Fruit fly (Drosophila melanogaster): ENCODE results near the gene CG11755.

Gene CG11755

DNA sequence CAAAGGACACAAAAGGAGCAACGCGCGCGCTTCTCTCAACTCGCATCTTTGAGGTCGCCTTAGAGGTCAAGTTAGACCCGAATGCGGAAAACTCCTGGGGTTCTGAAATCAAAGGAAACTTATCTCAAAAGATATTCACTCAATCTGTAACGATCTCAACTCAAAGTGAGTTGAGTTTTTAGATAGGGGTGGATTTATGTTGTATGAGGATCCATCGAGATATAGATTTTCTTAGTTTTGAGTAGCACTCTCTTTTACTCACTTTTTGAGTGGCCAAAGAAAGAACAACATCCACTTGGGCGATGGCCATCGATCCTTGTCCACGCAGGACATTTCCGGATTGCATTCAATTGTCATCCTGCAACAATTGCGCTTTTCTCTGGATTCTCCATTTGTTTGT lies 3.9 kb downstream of the CG11755 start:
- no peak for TF ChIP-seq insv (optimal IDR thresholded peaks at IDR 0.05)
- no peak for TF ChIP-seq psq (optimal IDR thresholded peaks at IDR 0.05)
- TF ChIP-seq Sin3A (optimal IDR thresholded peaks at IDR 0.05): no peak

DNA sequence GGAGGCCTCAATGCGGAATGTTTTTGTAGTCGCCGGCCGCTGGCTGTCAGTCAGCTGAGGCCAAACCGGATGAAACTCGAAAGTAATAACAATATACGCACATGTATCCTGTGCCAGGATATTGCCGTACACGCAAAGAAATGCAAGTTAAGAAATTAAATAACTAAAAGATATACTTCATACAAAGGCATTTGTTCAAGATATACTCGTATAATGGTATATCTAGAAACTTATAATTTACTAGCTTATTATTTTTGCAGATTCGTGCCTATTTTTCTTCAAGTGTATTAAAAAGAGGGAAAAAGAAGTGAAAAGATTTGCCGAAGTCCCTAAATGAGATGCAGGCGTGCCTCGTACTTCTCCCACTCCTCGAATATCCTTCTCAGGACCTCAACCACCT lies 6.6 kb downstream of the CG11755 start:
- TF ChIP-seq h (optimal IDR thresholded peaks at IDR 0.05): no peak
- no peak for TF ChIP-seq ttk (optimal IDR thresholded peaks at IDR 0.05)
- no peak for TF ChIP-seq Myc (optimal IDR thresholded peaks at IDR 0.05)
- no peak for TF ChIP-seq insv (optimal IDR thresholded peaks at IDR 0.05)
- no peak for TF ChIP-seq Sin3A (optimal IDR thresholded peaks at IDR 0.05)
- TF ChIP-seq psq (optimal IDR thresholded peaks at IDR 0.05): no peak

DNA sequence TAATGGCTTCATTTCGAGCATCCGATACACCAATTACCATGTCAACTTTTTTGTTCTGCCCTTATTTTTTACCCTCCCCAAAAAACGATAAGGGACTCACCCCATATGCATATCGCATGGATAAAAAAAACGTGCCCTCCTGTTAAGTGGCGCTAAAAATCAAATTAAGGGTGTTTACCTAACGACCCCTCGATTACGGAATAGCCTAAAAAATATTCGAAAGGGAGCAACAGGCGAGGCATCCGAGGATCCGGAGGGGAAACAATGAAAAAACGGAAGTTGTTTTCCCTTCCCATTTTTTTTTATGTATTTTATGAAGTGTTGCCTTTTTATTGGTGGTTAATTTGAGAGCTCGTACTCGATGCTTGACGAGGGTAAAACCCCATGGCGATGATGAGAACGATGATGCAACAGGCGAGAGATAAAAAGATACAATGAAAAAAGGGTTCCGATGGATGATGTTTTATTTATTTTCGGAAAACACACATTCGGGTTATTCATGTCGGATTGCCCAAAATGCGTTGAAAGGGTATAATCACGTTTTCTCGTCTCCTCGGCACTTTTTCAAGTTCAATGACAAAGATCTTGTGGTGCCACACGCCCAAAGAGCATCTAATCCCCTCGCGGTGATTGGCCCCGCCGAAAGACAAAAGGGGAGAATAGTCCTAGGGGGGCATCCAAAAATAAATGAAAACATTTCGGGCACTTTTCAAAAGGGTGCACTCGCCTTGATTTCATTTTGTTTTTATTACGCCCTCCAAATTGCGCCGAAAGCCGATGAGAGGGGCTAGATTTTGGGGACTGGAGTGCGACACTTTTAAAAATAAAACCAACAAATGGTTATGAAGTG lies 7.8 kb downstream of the CG11755 start, which contains the start of gene CG44227:
Gene CG44227 (minus strand): TSS at position 849 of the 850 bp plus-strand sequence.
- TF ChIP-seq Myc (optimal IDR thresholded peaks at IDR 0.05): no peak
- no peak for TF ChIP-seq Sin3A (optimal IDR thresholded peaks at IDR 0.05)
- no peak for TF ChIP-seq ttk (optimal IDR thresholded peaks at IDR 0.05)
- TF ChIP-seq psq (optimal IDR thresholded peaks at IDR 0.05): no peak
- no peak for TF ChIP-seq insv (optimal IDR thresholded peaks at IDR 0.05)
- TF ChIP-seq h (optimal IDR thresholded peaks at IDR 0.05): no peak

DNA sequence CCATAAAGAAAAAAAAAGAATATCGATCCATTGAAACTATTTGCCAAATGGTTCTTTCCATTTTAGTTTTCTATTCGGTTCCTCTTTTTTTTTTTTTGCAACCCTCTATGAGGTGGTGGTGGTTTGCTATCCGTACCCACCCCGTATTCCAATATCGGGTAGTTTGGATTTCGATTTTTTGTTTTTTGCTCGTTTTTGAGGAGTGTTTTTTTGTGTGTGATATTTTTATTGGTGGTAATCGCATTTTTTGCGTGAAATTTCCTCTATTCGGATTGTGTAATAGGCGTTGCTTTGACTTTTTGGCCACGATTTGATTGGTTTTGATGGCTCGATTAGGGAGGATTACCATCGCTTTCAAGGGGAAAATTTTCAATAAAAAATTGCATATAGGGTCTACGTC lies 9.7 kb downstream of the CG11755 start:
- no peak for TF ChIP-seq h (optimal IDR thresholded peaks at IDR 0.05)
- no peak for TF ChIP-seq psq (optimal IDR thresholded peaks at IDR 0.05)

DNA sequence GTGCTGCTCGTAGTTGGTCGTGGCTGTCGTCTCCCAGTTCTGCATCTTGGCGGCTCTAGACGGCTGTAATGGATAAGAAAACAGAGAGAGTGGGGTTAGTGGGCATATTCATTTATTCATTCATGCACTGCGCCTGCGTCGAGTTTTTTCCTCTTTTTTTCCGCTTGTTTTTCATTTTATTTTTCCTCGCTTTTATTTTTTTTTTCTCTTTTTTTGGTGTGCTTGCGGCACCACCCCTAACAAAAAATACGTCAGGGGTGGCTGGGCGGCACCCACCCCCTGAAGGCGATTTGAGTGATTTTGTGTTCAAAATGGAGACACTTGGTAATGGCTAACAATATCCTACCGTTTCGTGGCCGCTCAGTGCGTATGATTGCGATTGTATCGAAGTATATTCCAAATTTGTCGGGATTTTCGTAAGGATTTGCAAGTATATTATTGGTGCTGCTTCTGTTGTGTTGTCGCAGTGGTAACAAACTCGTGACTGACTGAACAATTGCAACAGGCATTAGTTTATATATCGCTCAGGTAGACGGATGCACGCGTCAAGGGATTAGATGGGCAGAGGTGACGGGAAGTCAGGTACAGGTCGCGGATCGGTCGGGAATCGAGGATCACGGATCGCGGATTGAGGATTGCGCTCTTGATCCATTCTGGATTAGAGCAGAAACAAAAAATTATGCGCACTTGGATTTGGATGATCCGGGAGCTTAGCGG lies 17.6 kb downstream of the CG11755 start:
- TF ChIP-seq Sin3A (optimal IDR thresholded peaks at IDR 0.05) (no peak), h (optimal IDR thresholded peaks at IDR 0.05) (no peak), psq (optimal IDR thresholded peaks at IDR 0.05) (no peak), Myc (optimal IDR thresholded peaks at IDR 0.05) (no peak), insv (optimal IDR thresholded peaks at IDR 0.05) (no peak)

DNA sequence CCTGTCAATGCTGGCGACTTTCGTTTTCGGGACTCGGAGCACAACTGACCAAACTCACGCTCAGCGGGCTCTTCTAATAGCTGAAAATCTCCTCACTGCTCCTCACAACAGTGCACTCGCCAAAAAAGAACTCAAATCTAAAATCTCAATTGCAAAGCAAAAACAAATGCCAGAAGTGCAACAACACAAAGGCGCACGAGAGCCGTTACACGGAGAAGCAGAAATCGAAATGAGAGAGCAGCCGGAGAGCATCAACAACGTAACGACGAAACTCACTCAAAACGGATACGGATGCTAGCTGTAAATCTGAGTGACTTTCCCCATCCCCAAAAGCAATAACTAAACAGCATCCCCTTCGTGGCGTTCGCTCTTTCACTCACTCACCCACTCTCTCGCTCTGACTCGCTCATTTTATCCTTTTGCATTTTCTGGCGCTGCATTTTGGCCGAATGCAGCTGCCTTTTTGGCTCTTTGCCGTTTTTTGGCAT lies 21.1 kb downstream of the CG11755 start, which contains the start of gene hb:
Gene hb (minus strand): TSS at position 51 of the 488 bp plus-strand sequence.
- no peak for TF ChIP-seq psq (optimal IDR thresholded peaks at IDR 0.05)
- TF ChIP-seq Myc (optimal IDR thresholded peaks at IDR 0.05): no peak
- no peak for TF ChIP-seq h (optimal IDR thresholded peaks at IDR 0.05)
- no peak for TF ChIP-seq insv (optimal IDR thresholded peaks at IDR 0.05)
- TF ChIP-seq Sin3A (optimal IDR thresholded peaks at IDR 0.05): no peak
- TF ChIP-seq ttk (optimal IDR thresholded peaks at IDR 0.05): no peak

DNA sequence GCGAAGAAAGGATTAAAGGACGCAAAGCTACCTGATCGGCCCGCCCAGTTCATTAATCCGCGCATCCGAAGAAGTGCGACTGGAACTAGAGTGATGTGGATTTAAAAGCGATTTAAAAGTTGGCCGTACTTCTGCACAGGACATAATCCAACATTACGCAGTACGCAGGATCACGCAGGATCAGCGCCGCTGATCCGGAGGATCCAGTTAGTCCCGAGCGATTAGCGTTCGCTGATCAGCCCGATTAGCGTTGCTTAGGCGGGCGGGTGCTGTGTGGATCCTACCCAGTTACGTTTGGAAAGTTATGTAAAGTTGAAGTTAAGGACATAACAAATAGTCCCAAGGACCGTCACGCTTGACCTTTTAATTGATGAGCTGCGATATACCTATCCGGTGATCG lies 22.5 kb downstream of the CG11755 start:
- TF ChIP-seq psq (optimal IDR thresholded peaks at IDR 0.05): no peak
- TF ChIP-seq insv (optimal IDR thresholded peaks at IDR 0.05): no peak
- no peak for TF ChIP-seq Sin3A (optimal IDR thresholded peaks at IDR 0.05)
- TF ChIP-seq Myc (optimal IDR thresholded peaks at IDR 0.05): no peak
- TF ChIP-seq ttk (optimal IDR thresholded peaks at IDR 0.05): no peak
- no peak for TF ChIP-seq h (optimal IDR thresholded peaks at IDR 0.05)

DNA sequence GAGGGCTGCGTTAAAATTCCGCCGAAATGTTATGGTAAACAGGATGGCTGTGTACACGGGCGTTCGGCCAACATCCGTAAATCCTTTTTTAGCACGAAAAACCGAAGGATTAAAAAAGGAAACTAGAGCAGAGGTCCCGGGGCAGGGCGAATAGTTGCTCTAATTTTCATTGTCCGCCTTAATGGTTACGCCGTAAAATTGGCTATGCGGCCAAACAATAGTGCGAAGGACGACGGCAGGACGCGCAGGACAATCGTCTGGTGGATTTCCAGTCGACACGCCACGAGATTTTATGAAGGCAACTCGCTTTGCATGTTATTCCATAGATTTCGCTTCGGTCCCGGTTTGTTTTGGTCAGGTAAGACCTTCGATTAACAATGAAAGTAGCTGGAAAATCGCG lies 23.9 kb downstream of the CG11755 start:
- TF ChIP-seq h (optimal IDR thresholded peaks at IDR 0.05) (no peak), Myc (optimal IDR thresholded peaks at IDR 0.05) (no peak), insv (optimal IDR thresholded peaks at IDR 0.05) (no peak), psq (optimal IDR thresholded peaks at IDR 0.05) (no peak), ttk (optimal IDR thresholded peaks at IDR 0.05) (no peak), Sin3A (optimal IDR thresholded peaks at IDR 0.05) (no peak)

DNA sequence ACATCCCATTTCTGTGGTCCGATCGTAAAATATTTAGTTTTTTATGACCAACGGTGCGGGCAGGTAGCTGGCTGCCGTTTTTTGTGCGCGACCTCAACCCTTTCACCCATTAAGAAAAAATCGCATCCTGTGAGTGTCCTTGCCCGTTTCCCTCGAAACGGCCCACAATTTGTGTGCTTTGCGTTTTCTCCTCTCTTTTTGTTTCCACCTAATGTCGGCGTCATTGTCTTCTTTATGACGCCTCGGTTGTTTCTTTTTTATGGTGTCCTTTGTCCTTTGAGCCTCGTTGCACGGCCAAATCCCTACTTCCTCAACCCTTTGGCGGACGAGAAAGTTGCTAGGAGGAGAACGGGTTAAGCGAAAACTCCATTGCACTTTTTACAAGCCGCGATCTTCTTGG lies 24.5 kb downstream of the CG11755 start:
- no peak for TF ChIP-seq insv (optimal IDR thresholded peaks at IDR 0.05)
- TF ChIP-seq Myc (optimal IDR thresholded peaks at IDR 0.05): no peak
- TF ChIP-seq Sin3A (optimal IDR thresholded peaks at IDR 0.05): no peak
- TF ChIP-seq h (optimal IDR thresholded peaks at IDR 0.05): no peak
- TF ChIP-seq ttk (optimal IDR thresholded peaks at IDR 0.05): no peak
- no peak for TF ChIP-seq psq (optimal IDR thresholded peaks at IDR 0.05)

DNA sequence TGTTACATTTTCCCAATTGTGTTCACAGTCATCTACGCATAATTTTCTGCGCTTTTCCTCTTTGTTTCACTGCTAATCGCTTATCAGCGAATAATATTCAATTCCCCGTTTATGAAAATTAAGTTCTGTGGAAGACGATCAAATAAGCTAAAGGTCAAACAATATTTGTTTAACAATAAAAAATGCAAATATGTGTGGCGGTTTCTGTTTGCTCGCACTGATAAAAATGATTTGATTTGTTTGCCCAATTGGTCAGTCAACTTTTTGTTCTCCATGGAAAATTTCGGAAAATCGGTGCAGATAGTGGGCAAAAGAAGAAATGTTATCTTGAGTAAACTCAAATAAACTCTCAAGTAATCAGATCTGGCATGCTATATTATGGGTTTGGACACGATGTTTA lies 28.0 kb downstream of the CG11755 start:
- TF ChIP-seq psq (optimal IDR thresholded peaks at IDR 0.05) (no peak), Myc (optimal IDR thresholded peaks at IDR 0.05) (no peak), insv (optimal IDR thresholded peaks at IDR 0.05) (no peak), ttk (optimal IDR thresholded peaks at IDR 0.05) (no peak), Sin3A (optimal IDR thresholded peaks at IDR 0.05) (no peak), h (optimal IDR thresholded peaks at IDR 0.05) (no peak)

DNA sequence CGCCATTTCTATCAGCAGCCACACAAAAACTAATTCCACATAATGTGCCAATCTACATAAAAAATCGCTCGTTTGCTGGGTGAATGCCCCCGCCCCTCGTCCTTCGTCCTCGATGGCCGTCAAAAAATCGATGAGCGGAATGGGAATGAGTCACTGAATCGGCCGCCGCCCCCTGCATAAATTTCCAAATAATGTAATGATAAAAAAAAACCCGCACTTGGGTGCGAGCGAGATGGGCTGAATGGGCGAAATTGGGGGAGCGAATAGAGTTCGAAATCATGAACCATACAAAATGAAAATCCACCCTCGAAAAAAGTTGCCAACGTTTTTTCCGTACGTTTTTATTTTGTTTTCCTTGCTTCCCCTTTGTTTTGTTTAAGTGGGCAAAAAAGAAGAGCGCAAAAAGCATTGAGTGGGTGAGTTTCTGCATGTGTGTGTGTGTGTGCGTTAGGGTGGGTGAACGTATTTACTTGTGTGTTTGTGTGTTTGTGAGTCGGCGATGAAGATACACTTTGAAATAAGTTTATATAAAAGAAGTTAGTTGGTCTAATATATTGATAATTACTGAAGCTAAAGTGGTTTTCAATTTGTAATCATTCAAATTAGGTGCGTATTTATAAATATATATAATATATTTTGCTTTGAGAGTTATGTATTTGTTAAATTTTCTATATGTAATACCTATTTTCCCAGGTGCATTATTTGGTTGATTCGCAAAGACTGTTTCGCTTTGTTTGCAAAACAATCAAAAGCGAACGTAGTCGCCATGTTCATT lies 28.8 kb downstream of the CG11755 start:
- no peak for TF ChIP-seq h (optimal IDR thresholded peaks at IDR 0.05)
- no peak for TF ChIP-seq Myc (optimal IDR thresholded peaks at IDR 0.05)

DNA sequence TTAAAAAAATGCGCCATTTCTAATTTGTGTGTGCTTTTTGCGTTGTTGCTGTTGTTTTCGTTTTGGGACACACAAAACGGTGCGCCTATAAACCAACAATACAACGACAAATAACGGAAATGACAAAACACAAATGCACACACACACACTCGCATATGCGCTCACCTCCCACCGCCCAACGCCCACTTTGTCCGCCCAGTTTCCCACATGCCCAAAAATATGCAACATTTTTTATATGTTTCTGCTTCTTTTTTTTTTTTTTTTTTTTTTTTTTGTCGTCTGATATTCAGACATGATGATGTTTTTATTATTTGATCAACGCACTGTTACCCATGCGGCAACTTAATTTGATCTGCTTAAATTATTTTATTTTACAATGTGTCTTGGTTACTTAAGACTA lies 30.5 kb downstream of the CG11755 start:
- TF ChIP-seq ttk (optimal IDR thresholded peaks at IDR 0.05) (no peak), insv (optimal IDR thresholded peaks at IDR 0.05) (no peak), h (optimal IDR thresholded peaks at IDR 0.05) (no peak), Sin3A (optimal IDR thresholded peaks at IDR 0.05) (no peak), Myc (optimal IDR thresholded peaks at IDR 0.05) (no peak), psq (optimal IDR thresholded peaks at IDR 0.05) (no peak)
